Worm (Caenorhabditis elegans) whole organism, early embryonic: ENCODE data around the gene ZK616.2.

ENCODE experiments used
- B0310.2 ChIP-seq: sonication (generic microtip); optimal IDR thresholded peaks from 2 replicates; lab custom pipeline; 2016; ENCODE audit warnings: mild to moderate bottlenecking, missing genetic modification characterization, missing compliant biosample characterization
- F13C5.2 ChIP-seq: sonication (generic microtip); optimal IDR thresholded peaks from 2 replicates; lab custom pipeline; 2017; ENCODE audit warnings: mild to moderate bottlenecking, missing genetic modification characterization, inconsistent platforms, missing compliant biosample characterization
- aly-1 ChIP-seq: sonication (generic microtip); optimal IDR thresholded peaks from 2 replicates; lab custom pipeline; 2016; ENCODE audit warnings: missing genetic modification characterization, missing compliant biosample characterization
- ama-1 ChIP-seq: fragments of 150-350 bp; optimal IDR thresholded peaks from 2 replicates; lab custom pipeline; 2014
- ceh-36 ChIP-seq: sonication (generic microtip); optimal IDR thresholded peaks from 2 replicates; lab custom pipeline; 2016; ENCODE audit warnings: missing genetic modification characterization, inconsistent platforms, missing compliant biosample characterization
- ets-7 ChIP-seq: sonication (generic microtip); optimal IDR thresholded peaks from 2 replicates; lab custom pipeline; 2016; ENCODE audit warnings: missing genotype, missing genetic modification characterization, missing compliant biosample characterization
- flt-1 ChIP-seq: fragments of 200-800 bp; sonication (Bioruptor generic); IDR thresholded peaks from 2 replicates; pipeline ENCODE4 v1.3.6; 2022; ENCODE audit warnings: missing genetic modification characterization, missing compliant biosample characterization
- hmg-4 ChIP-seq: fragments of 200-800 bp; sonication (Bioruptor generic); optimal IDR thresholded peaks from 2 replicates; lab custom pipeline; 2018; ENCODE audit warnings: mild to moderate bottlenecking, missing genetic modification characterization, missing compliant biosample characterization
- hnd-1 ChIP-seq: sonication (generic microtip); optimal IDR thresholded peaks from 2 replicates; lab custom pipeline; 2016; ENCODE audit warnings: missing genetic modification characterization, missing compliant biosample characterization
- pes-1 ChIP-seq: fragments of 200-800 bp; sonication (Bioruptor generic); IDR thresholded peaks from 2 replicates; pipeline ENCODE4 v1.3.6; 2022; ENCODE audit warnings: missing genetic modification reagents, missing genetic modification characterization, missing compliant biosample characterization
- tbx-11 ChIP-seq: fragments of 200-800 bp; sonication (Bioruptor generic); IDR thresholded peaks from 2 replicates; pipeline ENCODE4 v1.3.6; 2022; ENCODE audit warnings: missing genetic modification characterization, missing compliant biosample characterization
- tbx-37 ChIP-seq: fragments of 200-800 bp; sonication (Bioruptor generic); conservative IDR thresholded peaks from 2 replicates; pipeline ENCODE4 v1.3.6; 2022; ENCODE audit warnings: missing genetic modification reagents, missing genetic modification characterization, missing compliant biosample characterization

DNA sequence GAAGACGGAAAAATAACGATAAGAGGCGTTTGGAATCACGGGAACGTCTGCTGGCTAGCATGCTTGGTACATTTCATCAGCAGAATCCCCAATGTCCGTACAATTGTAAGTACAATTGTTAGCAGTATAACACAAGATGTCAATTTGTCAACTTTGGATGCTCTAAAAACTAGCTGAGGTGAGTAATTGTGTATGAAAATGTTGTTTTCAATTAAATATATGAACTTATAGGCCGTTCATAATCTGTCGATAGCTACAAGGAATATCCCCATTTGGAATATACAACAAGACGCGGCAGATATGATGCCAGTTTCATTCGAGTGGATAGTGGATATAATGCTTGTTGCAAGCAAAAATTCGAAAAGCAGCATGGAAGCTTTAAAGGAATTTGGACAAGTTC lies 12.6 kb upstream of the ZK616.2 start, which contains the start of gene F41H10.12:
- TF ChIP-seq aly-1 (tag; lab: Kevin White, UChicago) = no peak
- no peak for TF ChIP-seq ceh-36 (tag; lab: Kevin White, UChicago)
- TF ChIP-seq flt-1 (GFP tag; lab: Robert Waterston, UW) = no peak
- no peak for TF ChIP-seq ama-1 (lab: Kevin White, UChicago)
- no peak for TF ChIP-seq pes-1 (GFP tag; lab: Robert Waterston, UW)
- no peak for TF ChIP-seq F13C5.2 (tag; lab: Kevin White, UChicago)
- no peak for TF ChIP-seq hnd-1
- TF ChIP-seq B0310.2 = no peak
- TF ChIP-seq ets-7 (tag; lab: Kevin White, UChicago) = no peak
- no peak for TF ChIP-seq tbx-11 (GFP tag; lab: Robert Waterston, UW)
- TF ChIP-seq tbx-37 (GFP tag; lab: Robert Waterston, UW) = no peak
- TF ChIP-seq hmg-4 (GFP tag; lab: Kevin White, UChicago) = no peak
